Worm (Caenorhabditis elegans) whole organism, young adult: Measurements from ENCODE around the gene nhr-247.
"Not testable (repeated sequence)": the region's sequence is repeated elsewhere in the genome, so short reads cannot be mapped to it uniquely, and the experiment has no call there.

ENCODE experiments used
- aptf-2 ChIP-seq: fragments of 200-800 bp; sonication (Bioruptor generic); conservative IDR thresholded peaks from 2 replicates; pipeline ENCODE4 v1.3.6; 2022; ENCODE audit warnings: missing genetic modification reagents, missing genetic modification characterization, missing compliant biosample characterization
- attf-5 ChIP-seq: fragments of 200-800 bp; sonication (Bioruptor generic); optimal IDR thresholded peaks from 2 replicates; lab custom pipeline; 2018; ENCODE audit warnings: mild to moderate bottlenecking, missing genetic modification characterization, missing compliant biosample characterization
- lin-26 ChIP-seq: fragments of 200-800 bp; sonication (Bioruptor generic); IDR thresholded peaks from 2 replicates; pipeline ENCODE4 v1.3.6; 2022; ENCODE audit warnings: missing genetic modification reagents, missing genetic modification characterization, missing compliant biosample characterization

- TF ChIP-seq lin-26 (GFP tag; lab: Robert Waterston, UW); attf-5 (GFP tag; lab: Kevin White, UChicago); aptf-2: not testable (repeated sequence)
Measured at ce11 chrV:15321912-15322311, 870 bp upstream of the nhr-247 start.
